Worm (Caenorhabditis elegans) whole organism, early embryonic: ENCODE results near the gene nhr-201.

Source experiments
- B0310.2 ChIP-seq: sonication (generic microtip); optimal IDR thresholded peaks from 2 replicates; lab custom pipeline; 2016; ENCODE audit warnings: mild to moderate bottlenecking, missing genetic modification characterization, missing compliant biosample characterization
- F13C5.2 ChIP-seq: sonication (generic microtip); optimal IDR thresholded peaks from 2 replicates; lab custom pipeline; 2017; ENCODE audit warnings: mild to moderate bottlenecking, missing genetic modification characterization, inconsistent platforms, missing compliant biosample characterization
- aly-1 ChIP-seq: sonication (generic microtip); optimal IDR thresholded peaks from 2 replicates; lab custom pipeline; 2016; ENCODE audit warnings: missing genetic modification characterization, missing compliant biosample characterization
- ama-1 ChIP-seq: fragments of 150-350 bp; optimal IDR thresholded peaks from 2 replicates; lab custom pipeline; 2014
- ceh-13 ChIP-seq: fragments of 200-800 bp; sonication (Bioruptor generic); optimal IDR thresholded peaks from 2 replicates; lab custom pipeline; 2018; ENCODE audit warnings: mild to moderate bottlenecking, missing genetic modification characterization, missing compliant biosample characterization
- ceh-36 ChIP-seq: sonication (generic microtip); optimal IDR thresholded peaks from 2 replicates; lab custom pipeline; 2016; ENCODE audit warnings: missing genetic modification characterization, inconsistent platforms, missing compliant biosample characterization
- ets-7 ChIP-seq: sonication (generic microtip); optimal IDR thresholded peaks from 2 replicates; lab custom pipeline; 2016; ENCODE audit warnings: missing genotype, missing genetic modification characterization, missing compliant biosample characterization
- flt-1 ChIP-seq: fragments of 200-800 bp; sonication (Bioruptor generic); IDR thresholded peaks from 2 replicates; pipeline ENCODE4 v1.3.6; 2022; ENCODE audit warnings: missing genetic modification characterization, missing compliant biosample characterization
- hmbx-1 ChIP-seq: sonication (generic microtip); optimal IDR thresholded peaks from 2 replicates; lab custom pipeline; 2016; ENCODE audit warnings: mild to moderate bottlenecking, missing genetic modification characterization, missing compliant biosample characterization
- hmg-4 ChIP-seq: fragments of 200-800 bp; sonication (Bioruptor generic); optimal IDR thresholded peaks from 2 replicates; lab custom pipeline; 2018; ENCODE audit warnings: mild to moderate bottlenecking, missing genetic modification characterization, missing compliant biosample characterization
- hnd-1 ChIP-seq: sonication (generic microtip); optimal IDR thresholded peaks from 2 replicates; lab custom pipeline; 2016; ENCODE audit warnings: missing genetic modification characterization, missing compliant biosample characterization
- pes-1 ChIP-seq: fragments of 200-800 bp; sonication (Bioruptor generic); IDR thresholded peaks from 2 replicates; pipeline ENCODE4 v1.3.6; 2022; ENCODE audit warnings: missing genetic modification reagents, missing genetic modification characterization, missing compliant biosample characterization
- scrt-1 ChIP-seq: fragments of 200-800 bp; sonication (Bioruptor generic); IDR thresholded peaks from 2 replicates; pipeline ENCODE4 v1.3.6; 2022; ENCODE audit warnings: missing genetic modification characterization, missing compliant biosample characterization
- sea-1 ChIP-seq: fragments of 200-800 bp; sonication (Bioruptor generic); conservative IDR thresholded peaks from 2 replicates; pipeline ENCODE4 v1.3.6; 2022; ENCODE audit warnings: missing genetic modification characterization, missing compliant biosample characterization
- tbx-11 ChIP-seq: fragments of 200-800 bp; sonication (Bioruptor generic); IDR thresholded peaks from 2 replicates; pipeline ENCODE4 v1.3.6; 2022; ENCODE audit warnings: missing genetic modification characterization, missing compliant biosample characterization
- tbx-37 ChIP-seq: fragments of 200-800 bp; sonication (Bioruptor generic); conservative IDR thresholded peaks from 2 replicates; pipeline ENCODE4 v1.3.6; 2022; ENCODE audit warnings: missing genetic modification reagents, missing genetic modification characterization, missing compliant biosample characterization
- tra-4 ChIP-seq: sonication (generic microtip); optimal IDR thresholded peaks from 2 replicates; lab custom pipeline; 2017; ENCODE audit warnings: missing genetic modification characterization, missing compliant biosample characterization

nhr-201 gene

DNA sequence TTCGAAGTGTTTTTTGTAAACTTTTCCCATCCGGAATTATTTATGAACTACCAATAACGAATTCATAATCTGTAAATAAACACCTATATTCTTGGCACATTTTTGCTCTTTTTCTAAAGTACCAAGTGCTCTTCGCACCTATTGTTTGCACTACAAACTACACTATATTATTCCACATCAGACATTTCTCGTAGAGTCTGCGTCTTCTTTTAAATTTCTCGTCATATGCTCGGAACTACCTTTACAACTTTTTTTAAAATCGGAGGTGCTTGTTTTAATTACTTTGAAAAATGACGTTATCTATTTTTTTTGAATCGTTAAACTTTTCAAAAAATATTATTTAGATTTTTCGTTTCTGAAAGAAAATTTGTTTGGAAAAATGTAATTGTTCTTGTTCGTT lies at the start of gene nhr-201:
nhr-201 (plus strand) TSS at position 29 of the 400 bp plus-strand sequence.
- no peak for TF ChIP-seq B0310.2 (tag; lab: Kevin White, UChicago)

DNA sequence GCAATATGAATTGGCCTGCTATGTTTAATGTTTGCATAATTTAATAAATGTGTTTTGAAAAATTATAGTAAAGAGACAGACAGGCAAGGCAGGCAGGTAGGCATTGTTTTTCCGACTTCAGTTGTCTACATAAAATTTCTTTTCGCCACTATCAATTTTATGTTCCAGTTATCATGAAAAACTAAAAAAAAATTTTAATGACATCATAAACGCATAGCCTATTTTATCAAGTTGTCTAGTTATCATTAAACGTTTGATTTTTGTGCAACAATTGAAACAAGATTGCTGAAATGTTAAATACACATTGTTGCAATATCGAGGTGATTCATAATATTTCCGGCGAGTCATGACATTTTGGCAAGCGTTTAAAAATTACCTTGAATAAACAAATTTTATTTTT lies 49.6 kb upstream of the nhr-201 start:
- TF ChIP-seq F13C5.2 (tag; lab: Kevin White, UChicago): no peak
- TF ChIP-seq aly-1 (tag; lab: Kevin White, UChicago): no peak
- no peak for TF ChIP-seq hnd-1 (tag; lab: Kevin White, UChicago)
- TF ChIP-seq sea-1: no peak
- TF ChIP-seq tra-4: no peak
- TF ChIP-seq ama-1: no peak
- TF ChIP-seq pes-1 (GFP tag; lab: Robert Waterston, UW): no peak
- no peak for TF ChIP-seq scrt-1 (GFP tag; lab: Robert Waterston, UW)
- TF ChIP-seq hmg-4 (GFP tag; lab: Kevin White, UChicago): no peak
- no peak for TF ChIP-seq tbx-37 (GFP tag; lab: Robert Waterston, UW)
- TF ChIP-seq flt-1: no peak

DNA sequence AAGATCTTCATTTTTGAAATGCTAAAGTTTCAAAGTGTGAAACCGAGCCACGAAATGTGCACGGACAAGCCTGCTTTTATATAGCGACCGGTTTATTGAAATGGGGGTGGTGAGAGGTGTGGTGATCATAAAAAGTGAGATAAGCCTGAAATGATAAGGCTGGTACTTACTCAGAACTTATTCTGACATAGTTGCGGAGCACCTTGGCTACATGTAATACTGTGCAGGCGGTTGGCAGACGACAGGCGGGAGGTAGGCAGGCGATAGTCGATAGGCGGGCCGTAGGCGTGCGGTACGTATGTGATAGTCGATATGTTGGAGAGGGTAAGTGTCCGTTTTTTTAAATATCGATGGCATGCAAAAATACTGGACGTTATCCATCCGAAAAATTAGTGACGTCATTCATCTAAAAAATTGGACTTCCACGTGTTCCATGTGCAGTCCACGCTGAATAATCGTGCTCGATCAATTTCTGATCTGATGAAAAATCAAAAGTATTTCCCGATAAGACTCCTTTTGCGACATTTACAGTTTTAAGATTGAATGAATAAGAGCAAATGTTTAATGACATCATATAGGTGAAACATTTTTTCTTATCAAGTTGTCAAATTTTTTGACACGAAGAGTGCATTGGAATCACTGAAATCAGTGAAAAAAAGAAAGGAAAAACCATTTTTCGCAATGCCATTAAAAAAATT lies 46.8 kb upstream of the nhr-201 start, which contains the start of gene irg-8:
irg-8 (minus strand) TSS at position 51 of the 698 bp plus-strand sequence.
- TF ChIP-seq hnd-1 (tag; lab: Kevin White, UChicago) (no peak), flt-1 (no peak), sea-1 (no peak), F13C5.2 (tag; lab: Kevin White, UChicago) (no peak), ceh-13 (no peak), ama-1 (no peak), hmg-4 (GFP tag; lab: Kevin White, UChicago) (no peak), ceh-36 (no peak), scrt-1 (GFP tag; lab: Robert Waterston, UW) (no peak), aly-1 (tag; lab: Kevin White, UChicago) (no peak), pes-1 (GFP tag; lab: Robert Waterston, UW) (no peak), tbx-37 (GFP tag; lab: Robert Waterston, UW) (no peak), B0310.2 (tag; lab: Kevin White, UChicago) (no peak), ets-7 (no peak)

DNA sequence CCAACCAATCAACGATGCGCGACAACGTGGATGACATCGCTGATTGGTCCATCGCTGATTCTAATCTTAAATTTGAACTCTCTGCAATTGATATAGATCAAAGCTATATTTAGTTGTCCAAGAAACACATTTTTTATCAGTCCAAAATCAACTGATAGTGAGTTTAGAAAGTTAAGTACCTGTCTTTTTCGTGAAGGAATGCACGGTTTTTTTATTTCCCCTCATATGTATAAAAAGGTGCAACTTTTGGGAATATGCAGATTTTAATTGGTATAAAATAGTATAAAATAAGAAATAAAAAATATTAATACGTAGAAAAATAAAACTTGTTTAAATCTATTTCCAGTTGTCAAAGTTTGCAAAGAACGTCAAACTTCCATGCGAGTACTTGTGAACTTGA lies 46.2 kb upstream of the nhr-201 start, which contains the start of gene Y39D8A.1:
Y39D8A.1 (plus strand) TSS at position 301 of the 400 bp plus-strand sequence.
- TF ChIP-seq aly-1 (tag; lab: Kevin White, UChicago) (no peak), ets-7 (no peak), B0310.2 (tag; lab: Kevin White, UChicago) (no peak), ceh-36 (no peak), F13C5.2 (tag; lab: Kevin White, UChicago) (no peak), ceh-13 (no peak)

DNA sequence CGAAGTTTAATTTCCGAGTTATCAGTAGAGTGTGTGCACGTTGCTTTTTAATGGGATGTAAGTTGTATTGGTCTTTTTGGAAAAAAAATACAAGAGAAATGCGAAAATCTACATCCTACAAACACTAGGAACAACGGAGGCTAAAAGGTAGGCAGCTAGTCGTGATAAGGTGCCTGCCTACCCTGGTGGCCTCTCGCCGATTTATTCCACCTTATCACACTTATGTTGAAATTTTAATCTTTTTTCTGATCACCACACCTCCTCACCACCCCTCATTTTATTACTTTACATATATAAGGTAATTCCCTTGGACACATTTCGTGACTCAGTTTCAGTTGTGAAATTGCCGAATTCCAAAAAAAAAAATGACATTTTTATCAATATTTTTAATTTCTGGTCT lies 42.5 kb upstream of the nhr-201 start, which contains the start of gene dod-20:
dod-20 (plus strand) TSS at position 301 of the 400 bp plus-strand sequence.
- TF ChIP-seq hmg-4 (GFP tag; lab: Kevin White, UChicago) (no peak), tbx-37 (GFP tag; lab: Robert Waterston, UW) (no peak), tra-4 (no peak), sea-1 (no peak), hmbx-1 (tag; lab: Kevin White, UChicago) (no peak), ets-7 (no peak), ceh-13 (no peak), aly-1 (tag; lab: Kevin White, UChicago) (no peak), hnd-1 (tag; lab: Kevin White, UChicago) (no peak), B0310.2 (tag; lab: Kevin White, UChicago) (no peak), ceh-36 (no peak)

DNA sequence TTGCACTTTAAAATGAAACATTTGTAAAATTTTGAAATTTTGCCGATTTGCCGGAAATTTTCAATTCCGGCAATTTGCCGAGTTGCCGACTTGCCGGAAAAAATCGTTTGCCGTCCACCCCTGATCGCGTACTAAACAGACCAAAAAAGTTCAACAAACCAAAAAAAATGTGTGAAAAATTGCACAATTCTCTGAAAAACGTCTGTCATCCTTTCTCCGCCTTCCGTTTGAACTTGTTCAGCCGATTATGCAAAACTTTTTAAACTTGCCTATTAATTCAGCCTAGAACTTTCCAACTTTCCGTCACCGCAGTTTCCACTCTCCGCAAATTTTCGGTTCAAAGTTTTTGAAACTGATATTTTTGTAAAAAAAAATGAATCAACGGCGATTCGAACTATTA lies 40.5 kb upstream of the nhr-201 start, which contains the start of gene B0554.5:
B0554.5 (plus strand) TSS at position 301 of the 400 bp plus-strand sequence.
- TF ChIP-seq ceh-13: no peak

DNA sequence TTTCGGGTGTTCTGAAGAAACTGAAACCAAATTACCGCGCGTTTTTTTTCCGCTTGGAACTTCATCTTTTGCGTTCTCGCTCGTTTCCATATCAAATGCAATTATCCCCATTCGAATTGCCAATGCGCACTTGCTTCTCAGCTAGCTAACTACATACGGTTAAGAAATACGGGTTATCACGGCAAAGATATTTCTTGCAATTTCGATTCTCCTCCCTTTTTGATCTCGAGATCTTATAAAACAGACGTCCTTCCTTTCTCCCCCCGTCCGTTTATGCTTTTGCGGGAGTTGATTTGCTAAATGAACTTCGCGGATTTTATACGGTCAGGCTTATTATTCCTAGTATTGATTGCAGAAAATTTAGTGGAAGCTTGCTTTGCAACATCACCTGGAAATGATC lies 35.8 kb upstream of the nhr-201 start, which contains the start of gene B0554.4:
B0554.4 (plus strand) TSS at position 301 of the 400 bp plus-strand sequence.
- TF ChIP-seq hnd-1 (tag; lab: Kevin White, UChicago) (no peak), tbx-37 (GFP tag; lab: Robert Waterston, UW) (no peak), hmg-4 (GFP tag; lab: Kevin White, UChicago) (no peak), pes-1 (GFP tag; lab: Robert Waterston, UW) (no peak), ceh-36 (no peak), hmbx-1 (tag; lab: Kevin White, UChicago) (no peak), B0310.2 (tag; lab: Kevin White, UChicago) (no peak), ceh-13 (no peak), F13C5.2 (tag; lab: Kevin White, UChicago) (no peak), ama-1 (no peak)

DNA sequence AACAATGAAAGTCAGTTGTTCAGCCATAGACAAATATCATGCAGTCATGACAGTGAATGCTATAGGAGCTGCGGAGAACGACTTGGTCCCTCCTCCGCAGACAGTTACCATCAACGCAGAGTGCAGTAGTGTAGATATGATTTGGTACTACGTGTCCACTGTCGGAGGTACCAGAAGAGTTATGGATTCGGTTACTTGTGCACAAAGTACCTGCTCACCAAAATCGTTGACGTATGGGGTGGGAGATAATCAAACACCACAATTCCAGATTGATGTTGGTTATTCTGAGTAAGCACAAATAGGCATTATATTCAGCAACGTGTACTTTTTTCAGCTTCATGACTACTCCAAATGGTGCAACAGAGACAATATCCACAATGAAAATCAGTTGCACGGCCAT lies 31.6 kb upstream of the nhr-201 start:
- TF ChIP-seq hnd-1 (tag; lab: Kevin White, UChicago) (no peak), aly-1 (tag; lab: Kevin White, UChicago) (no peak), B0310.2 (tag; lab: Kevin White, UChicago) (no peak)

DNA sequence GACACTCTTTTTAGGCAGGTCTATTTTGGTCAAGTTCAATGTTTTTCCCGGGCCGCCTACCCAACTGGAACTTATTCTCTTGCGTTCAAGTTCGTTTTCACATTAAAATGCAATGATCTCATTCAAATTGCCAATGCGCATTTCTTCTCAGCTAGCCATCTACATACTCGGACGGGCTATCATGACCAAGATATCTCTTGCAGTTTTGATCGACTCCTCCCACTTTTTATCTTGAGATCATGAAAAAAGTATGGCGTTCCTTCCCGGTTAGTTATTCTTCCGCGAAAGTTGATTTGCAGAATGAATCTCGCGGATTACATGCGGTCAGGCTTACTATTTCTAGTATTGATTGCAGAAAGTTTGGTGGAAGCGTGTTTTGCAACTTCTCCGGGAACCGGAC lies 30.7 kb upstream of the nhr-201 start, which contains the start of gene B0554.2:
B0554.2 (plus strand) TSS at position 301 of the 400 bp plus-strand sequence.
- TF ChIP-seq scrt-1 (GFP tag; lab: Robert Waterston, UW) (no peak), tbx-37 (GFP tag; lab: Robert Waterston, UW) (no peak), ceh-36 (no peak), ets-7 (no peak), tbx-11 (GFP tag; lab: Robert Waterston, UW) (no peak), ceh-13 (no peak), tra-4 (no peak), hmg-4 (GFP tag; lab: Kevin White, UChicago) (no peak), flt-1 (no peak), hnd-1 (tag; lab: Kevin White, UChicago) (no peak)
